Worm (Caenorhabditis elegans): ENCODE results near the gene srg-15.

The srg-15 gene

DNA sequence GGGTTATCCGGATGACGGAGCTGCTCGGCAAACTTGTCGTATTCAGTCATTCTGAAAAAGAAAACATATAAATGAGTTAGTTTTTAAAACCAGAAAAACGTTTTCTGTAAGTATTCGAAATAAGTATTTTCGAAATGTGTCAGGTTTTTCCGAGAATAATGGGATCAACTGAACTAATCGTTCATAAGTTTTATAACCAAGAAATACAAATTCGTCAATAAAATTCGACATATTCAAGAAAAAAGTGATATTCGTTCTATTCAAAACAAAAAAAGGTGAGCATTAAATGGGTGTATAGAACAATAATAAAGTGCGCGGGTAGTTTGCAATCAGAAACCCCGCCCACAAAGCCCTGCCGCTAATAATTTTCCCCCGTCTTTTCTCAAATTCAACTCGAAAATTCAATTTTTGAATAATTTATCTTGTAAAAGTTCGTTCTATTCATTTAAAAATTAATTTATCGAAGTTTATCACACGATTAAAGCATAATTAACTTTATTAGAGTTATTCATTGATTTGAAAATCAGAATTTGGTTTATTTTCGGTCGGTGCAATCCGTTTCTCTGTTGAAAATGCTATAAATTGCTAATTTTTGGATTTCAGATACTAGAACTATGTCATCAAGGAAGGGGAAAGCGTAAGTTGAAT lies 6.1 kb upstream of the srg-15 start, which contains the start of the genes cyn-11 and T01B7.5:
TSS of gene cyn-11 (minus strand) at position 51 of the 648 bp plus-strand sequence.
TSS of gene T01B7.5 (plus strand) at position 598 of the 648 bp plus-strand sequence.
- TF ChIP-seq lin-38 (GFP tag; IDR thresholded peaks at IDR 0.05) (peak; percentile 32; the same call in 1 of the 2 replicates), spr-3 (GFP tag; optimal IDR thresholded peaks at IDR 0.05) (no peak), pha-4 (GFP tag; IDR thresholded peaks at IDR 0.05) (no peak), pha-4 (tag; optimal IDR thresholded peaks at IDR 0.05) (no peak), mes-2 (tag; optimal IDR thresholded peaks at IDR 0.05; ENCODE audit: poor library complexity, severe bottlenecking) (peak; percentile 56), egl-43 (GFP tag; IDR thresholded peaks at IDR 0.05) (no peak), ces-1 (GFP tag; optimal IDR thresholded peaks at IDR 0.05) (no peak), hlh-11 (tag; optimal IDR thresholded peaks at IDR 0.05) (peak; percentile 12), lsy-2 (tag; optimal IDR thresholded peaks at IDR 0.05) (peak in 1 of 2 experiments; percentile 55), mep-1 (tag; optimal IDR thresholded peaks at IDR 0.05) (peak; percentile 39), tra-1 (GFP tag; IDR thresholded peaks at IDR 0.05) (no peak), dpl-1 (GFP tag; optimal IDR thresholded peaks at IDR 0.05) (peak; percentile 25), daf-12 (tag; optimal IDR thresholded peaks at IDR 0.05) (no peak), hlh-30 (tag; optimal IDR thresholded peaks at IDR 0.05; ENCODE audit: insufficient read depth) (peak; percentile 1), nhr-28 (tag; optimal IDR thresholded peaks at IDR 0.05) (peak; percentile 18)

DNA sequence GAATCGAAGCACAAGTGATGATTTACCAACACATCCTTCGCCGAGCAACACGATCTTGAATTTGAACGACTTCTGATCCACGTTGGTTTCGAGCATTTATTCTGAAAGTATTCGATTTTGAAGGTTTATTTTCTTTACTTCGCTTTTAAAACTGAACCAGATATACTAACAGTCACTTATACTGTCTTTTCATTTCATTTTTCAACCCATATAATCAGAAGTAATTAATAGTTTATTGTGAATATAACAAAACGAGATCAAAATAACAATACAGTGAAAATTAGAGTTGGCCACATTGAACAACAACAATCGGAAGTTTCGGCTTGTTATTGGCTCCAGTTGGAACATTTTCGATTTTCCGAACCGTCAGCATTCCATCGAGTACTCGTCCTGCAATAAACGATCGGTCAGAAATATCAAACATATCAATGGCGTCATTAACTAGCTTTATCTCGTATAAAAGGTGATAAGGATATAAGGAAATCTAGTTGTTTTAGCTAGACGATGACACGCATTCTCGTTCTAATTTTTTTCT lies 4.8 kb upstream of the srg-15 start, which contains the start of the genes rab-21 and T01B7.13:
TSS of gene rab-21 (minus strand) at position 101 of the 535 bp plus-strand sequence.
TSS of gene T01B7.13 (plus strand) at position 485 of the 535 bp plus-strand sequence.
- TF ChIP-seq T20F7.1 (GFP tag; optimal IDR thresholded peaks at IDR 0.05) (no peak), R02D3.7 (tag; optimal IDR thresholded peaks at IDR 0.05) (no peak), F44E2.7 (GFP tag; IDR thresholded peaks at IDR 0.05) (no peak), lsy-2 (tag; optimal IDR thresholded peaks at IDR 0.05) (no peak), lir-3 (tag; optimal IDR thresholded peaks at IDR 0.05) (no peak), ZK337.2 (GFP tag; IDR thresholded peaks at IDR 0.05) (no peak)

DNA sequence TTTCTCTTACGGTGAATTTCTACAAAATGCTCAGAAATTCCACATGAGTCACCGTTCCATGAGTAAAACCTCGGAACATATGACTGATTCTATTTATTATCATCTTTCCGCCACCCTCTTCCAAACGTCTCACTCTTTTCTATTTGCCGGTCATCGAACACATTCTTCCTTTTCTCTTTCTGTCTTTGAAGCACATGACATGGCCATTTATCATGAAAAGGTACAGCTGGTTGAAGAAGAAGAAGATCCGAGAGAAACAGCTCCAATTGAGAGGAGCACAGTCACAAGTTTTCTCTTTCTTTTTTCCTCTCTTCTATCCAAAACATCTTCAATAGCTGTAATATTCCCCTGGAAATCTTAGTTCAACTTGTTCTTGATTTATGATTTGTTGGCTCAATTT lies 3.2 kb downstream of the srg-15 start, which contains the start of gene cup-16:
TSS of gene cup-16 (plus strand) at position 132 of the 400 bp plus-strand sequence.
- TF ChIP-seq dmd-9 (GFP tag; IDR thresholded peaks at IDR 0.05) (no peak), daf-16 (GFP tag; optimal IDR thresholded peaks at IDR 0.05) (peak in 1 of 2 experiments; percentile 25), daf-16 (tag; optimal IDR thresholded peaks at IDR 0.05) (no peak), hlh-30 (tag; optimal IDR thresholded peaks at IDR 0.05; ENCODE audit: insufficient read depth) (peak; percentile 74), unc-62 (GFP tag; optimal IDR thresholded peaks at IDR 0.05 in 1 of 2) (peak in 1 of 2 experiments; percentile 71), unc-62 (tag; optimal IDR thresholded peaks at IDR 0.05) (no peak), hlh-11 (tag; optimal IDR thresholded peaks at IDR 0.05) (peak; percentile 55), lsy-2 (tag; optimal IDR thresholded peaks at IDR 0.05) (peak in 1 of 2 experiments; percentile 36), nhr-11 (tag; optimal IDR thresholded peaks at IDR 0.05) (peak; percentile 71), F10B5.3 (tag; optimal IDR thresholded peaks at IDR 0.05) (no peak)

DNA sequence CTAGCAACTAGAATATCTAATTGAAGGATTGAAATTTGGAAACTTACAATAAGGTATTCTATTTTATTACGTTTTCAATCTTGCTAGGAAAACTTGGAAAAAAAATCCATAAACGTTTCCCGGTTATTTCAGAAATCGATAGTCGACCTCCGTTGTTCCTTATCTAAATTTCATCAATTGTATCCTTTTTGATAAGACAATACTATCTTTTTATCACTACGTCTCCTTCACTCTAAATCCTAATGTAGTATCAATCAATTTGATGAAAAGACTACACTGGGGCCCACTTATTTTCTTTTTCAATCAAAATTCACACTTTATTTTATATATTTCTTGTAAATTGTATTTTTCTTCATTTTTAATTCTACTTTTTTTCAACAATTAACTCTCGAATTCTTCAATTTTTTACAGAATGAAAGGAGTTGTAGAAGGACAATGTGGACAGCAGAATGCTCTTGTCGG lies 5.8 kb downstream of the srg-15 start, which contains the start of gene prx-5:
TSS of gene prx-5 (plus strand) at position 412 of the 462 bp plus-strand sequence.
- TF ChIP-seq duxl-1 (tag; optimal IDR thresholded peaks at IDR 0.05; ENCODE audit: poor library complexity), result no peak
- no peak for TF ChIP-seq attf-4 (tag; optimal IDR thresholded peaks at IDR 0.05)
- no peak for TF ChIP-seq madf-5 (GFP tag; IDR thresholded peaks at IDR 0.05)
- TF ChIP-seq nhr-76 (tag; optimal IDR thresholded peaks at IDR 0.05), result no peak
- no peak for TF ChIP-seq fkh-10 (GFP tag; optimal IDR thresholded peaks at IDR 0.05)
- no peak for TF ChIP-seq zfp-2 (tag; optimal IDR thresholded peaks at IDR 0.05)
- TF ChIP-seq Y5F2A.4 (GFP tag; optimal IDR thresholded peaks at IDR 0.05), result no peak
- no peak for TF ChIP-seq Y75B8A.6 (GFP tag; IDR thresholded peaks at IDR 0.05)
- TF ChIP-seq nhr-10 (tag; optimal IDR thresholded peaks at IDR 0.05), result no peak
- TF ChIP-seq pqm-1 (tag; optimal IDR thresholded peaks at IDR 0.05), result peak; percentile 35
- peak; percentile 32 for TF ChIP-seq dve-1 (tag; optimal IDR thresholded peaks at IDR 0.05; ENCODE audit: insufficient read depth)
- TF ChIP-seq dmd-6 (GFP tag; IDR thresholded peaks at IDR 0.05), result peak; percentile 29; the same call in 1 of the 2 replicates
- TF ChIP-seq T20F7.1 (GFP tag; optimal IDR thresholded peaks at IDR 0.05), result peak; percentile 10
- TF ChIP-seq nhr-28 (tag; optimal IDR thresholded peaks at IDR 0.05), result peak; percentile 77
- TF ChIP-seq dmd-9 (GFP tag; IDR thresholded peaks at IDR 0.05), result no peak

Measured in whole organism, L4 larva.